Worm (Caenorhabditis elegans): ENCODE measurements around the gene M01H9.5.

ce11 chrIV:4441077-4441476, 24.2 kb upstream of the M01H9.5 start, which contains the start of gene fbxb-75:
- no peak for TF ChIP-seq ceh-82 (tag; optimal IDR thresholded peaks at IDR 0.05)
- no peak for TF ChIP-seq R02D3.7 (tag; optimal IDR thresholded peaks at IDR 0.05)
- no peak for TF ChIP-seq elt-1 (tag; optimal IDR thresholded peaks at IDR 0.05)
- no peak for TF ChIP-seq elt-3 (tag; optimal IDR thresholded peaks at IDR 0.05)
- no peak for TF ChIP-seq nhr-76 (tag; optimal IDR thresholded peaks at IDR 0.05)
- no peak for TF ChIP-seq fos-1 (tag; optimal IDR thresholded peaks at IDR 0.05)
- no peak for TF ChIP-seq nhr-43 (tag; optimal IDR thresholded peaks at IDR 0.05; ENCODE audit: poor library complexity, severe bottlenecking)

All from whole organism, L3 larva.